Fruit fly (Drosophila melanogaster) whole organism, larva: ENCODE results near the gene spn-B.

ENCODE experiments used
- noc ChIP-seq: fragments of 200-800 bp; sonication (Bioruptor generic); optimal IDR thresholded peaks from 3 replicates; lab custom pipeline; 2019; ENCODE audit warnings: missing biosample characterization, mild to moderate bottlenecking, missing genetic modification characterization, moderate library complexity

Gene spn-B

DNA sequence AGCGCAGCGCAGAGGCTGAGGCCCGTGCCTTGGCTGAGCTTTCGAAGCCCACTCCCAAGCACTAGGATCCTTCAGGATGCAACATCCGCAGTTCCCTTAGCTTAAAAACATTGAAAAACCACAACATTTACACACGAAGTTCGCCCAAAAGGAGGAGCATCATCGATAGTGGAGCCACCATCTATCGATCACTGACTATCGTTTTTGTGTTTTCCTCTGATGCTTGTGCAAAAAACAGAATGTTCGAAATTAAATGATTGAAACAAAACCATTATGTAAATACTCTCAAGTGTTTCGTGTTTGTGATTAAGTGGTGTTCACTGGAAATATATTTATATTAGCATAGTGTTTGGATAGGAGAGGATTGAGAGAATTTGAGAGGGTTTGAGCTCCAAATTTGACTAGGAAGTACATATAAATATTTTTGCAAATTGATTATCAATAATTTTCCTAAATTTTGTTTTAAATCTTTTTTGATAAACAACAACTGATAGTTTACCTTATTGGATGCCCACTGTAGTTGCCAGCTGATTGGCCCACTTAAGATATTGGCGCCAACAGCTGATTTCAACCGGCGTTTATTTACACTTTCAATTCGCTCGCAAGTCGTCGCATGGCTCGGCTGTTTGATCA, at the start of gene spn-B:
Gene spn-B (plus strand): TSS at position 580 of the 633 bp plus-strand sequence.
- TF ChIP-seq noc (tag; lab: Kevin White, UChicago), result peak; percentile 85

DNA sequence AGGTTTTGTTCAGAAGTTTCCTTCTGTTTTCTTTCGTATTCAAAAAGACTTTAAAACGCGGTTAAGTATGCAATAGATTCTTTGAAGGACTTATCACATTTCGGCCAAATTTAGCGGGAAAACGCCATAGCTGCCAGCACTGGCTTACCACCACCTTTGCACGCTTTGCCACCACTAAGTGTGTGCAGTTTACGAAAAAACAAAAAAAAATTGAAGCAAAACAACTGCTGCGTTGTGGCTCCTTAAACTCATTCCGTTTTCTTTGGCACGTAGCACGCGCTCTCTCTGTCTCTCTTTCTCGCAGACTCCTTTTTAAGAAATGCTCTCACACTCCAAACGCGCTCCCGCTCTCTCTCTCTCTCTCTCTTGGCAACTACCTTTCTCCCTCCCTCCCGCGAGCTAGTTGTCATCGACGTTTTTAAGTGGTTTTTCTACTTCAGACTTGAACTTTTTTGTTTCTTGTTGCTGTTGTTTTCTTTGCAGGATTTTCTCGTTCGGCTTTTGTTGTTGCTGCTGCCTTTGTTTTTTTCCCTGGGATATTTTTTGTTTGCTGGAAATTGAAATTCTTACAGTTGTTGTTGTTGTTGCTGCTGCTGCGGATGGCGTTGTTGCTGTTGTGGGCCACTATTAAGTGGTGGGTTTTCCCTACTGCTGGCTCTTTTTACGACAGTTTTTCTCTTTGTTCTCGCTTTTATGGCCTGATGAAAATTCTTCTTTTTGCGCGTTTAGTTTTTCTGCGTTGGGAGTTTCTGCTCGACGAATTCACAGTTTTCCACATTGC, 49.1 kb upstream of the spn-B start:
- no peak for TF ChIP-seq noc (tag; lab: Kevin White, UChicago)

DNA sequence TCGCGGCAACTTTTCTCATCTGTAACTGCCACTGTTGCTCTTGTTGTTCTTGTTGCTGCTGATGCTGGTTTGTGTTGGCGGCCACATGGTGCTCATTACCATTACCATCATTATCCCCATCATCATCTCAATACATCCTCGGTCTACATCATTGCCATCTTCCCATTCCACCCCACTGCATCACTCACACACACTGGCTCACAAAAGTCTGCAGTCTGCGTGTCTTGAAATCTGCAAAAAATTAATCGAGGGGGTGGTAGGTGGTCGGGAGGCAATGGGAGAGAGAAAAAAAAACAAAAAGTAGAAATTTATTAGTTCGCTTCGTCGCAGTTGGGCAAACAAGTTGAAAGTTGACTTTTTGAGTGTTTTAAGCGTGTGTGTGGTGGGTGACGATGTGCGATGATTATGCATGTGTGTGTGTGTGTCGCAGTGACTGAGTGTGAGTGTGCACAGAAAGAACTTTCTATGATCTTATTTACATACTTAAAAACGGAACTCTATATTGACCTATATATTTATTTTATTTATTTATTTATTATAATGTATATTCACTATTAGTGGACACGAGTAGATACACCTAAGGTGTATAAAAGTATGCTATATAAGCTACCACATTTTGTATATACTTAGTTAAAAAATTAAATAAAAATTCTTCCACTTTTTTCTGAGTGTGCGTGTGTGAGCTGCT, 48.4 kb upstream of the spn-B start:
- no peak for TF ChIP-seq noc (tag; lab: Kevin White, UChicago)

DNA sequence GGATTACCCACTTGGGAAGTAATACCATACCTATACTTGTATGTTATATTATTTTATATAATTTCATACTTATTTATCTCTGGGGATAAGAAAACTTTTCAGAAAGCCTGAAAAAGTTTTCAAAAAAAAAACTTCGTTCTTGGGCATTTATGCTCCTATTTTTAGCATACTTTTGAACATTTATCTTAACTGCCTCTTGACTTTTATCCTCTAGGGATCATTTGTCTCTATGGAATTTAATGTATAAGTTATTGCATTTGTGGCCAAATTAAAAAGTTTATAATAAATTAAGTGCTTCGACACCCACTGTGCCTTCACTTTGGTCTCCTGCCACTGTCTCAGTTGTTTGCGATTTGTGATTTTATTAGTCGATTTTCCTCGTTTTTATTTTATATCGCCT, 47.5 kb upstream of the spn-B start:
- TF ChIP-seq noc (tag; lab: Kevin White, UChicago), result no peak

DNA sequence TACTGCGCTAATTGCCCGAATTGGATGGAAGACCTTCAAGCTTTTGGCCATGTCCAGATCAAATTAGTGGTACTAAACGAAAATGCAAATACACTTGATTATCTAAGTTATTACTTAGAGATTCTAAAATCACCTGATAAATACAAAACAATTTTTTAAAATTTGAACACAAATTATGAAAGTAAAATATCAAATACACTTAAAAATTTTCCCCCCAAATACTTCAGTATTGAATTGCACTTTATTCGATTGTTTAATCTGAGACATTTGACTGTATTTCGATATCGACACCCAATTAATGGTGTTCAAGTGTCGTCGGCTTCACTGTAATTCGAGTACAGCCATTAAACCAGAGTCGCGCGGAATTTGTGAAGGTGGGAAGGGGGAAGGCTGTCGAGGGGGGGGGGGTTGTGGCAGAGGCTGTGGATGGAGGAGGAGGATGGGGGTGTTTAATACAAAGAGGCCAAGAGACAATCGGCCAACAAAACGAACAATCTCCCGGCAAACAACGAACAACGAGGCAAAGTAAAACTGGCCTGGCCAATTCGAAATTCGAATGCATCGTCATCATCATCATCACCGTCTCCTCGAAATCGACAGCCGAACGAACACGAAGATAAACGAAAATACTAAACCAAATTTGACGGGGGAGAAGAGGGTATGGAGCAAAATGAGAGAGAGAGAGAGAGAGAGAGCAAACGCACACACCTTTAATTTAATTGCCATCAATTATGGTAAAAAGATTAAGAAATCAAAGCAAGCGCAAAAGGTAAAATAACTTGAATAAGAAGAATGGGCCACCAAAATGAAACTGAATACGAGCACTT, 45.4 kb upstream of the spn-B start:
- TF ChIP-seq noc (tag; lab: Kevin White, UChicago), result no peak

DNA sequence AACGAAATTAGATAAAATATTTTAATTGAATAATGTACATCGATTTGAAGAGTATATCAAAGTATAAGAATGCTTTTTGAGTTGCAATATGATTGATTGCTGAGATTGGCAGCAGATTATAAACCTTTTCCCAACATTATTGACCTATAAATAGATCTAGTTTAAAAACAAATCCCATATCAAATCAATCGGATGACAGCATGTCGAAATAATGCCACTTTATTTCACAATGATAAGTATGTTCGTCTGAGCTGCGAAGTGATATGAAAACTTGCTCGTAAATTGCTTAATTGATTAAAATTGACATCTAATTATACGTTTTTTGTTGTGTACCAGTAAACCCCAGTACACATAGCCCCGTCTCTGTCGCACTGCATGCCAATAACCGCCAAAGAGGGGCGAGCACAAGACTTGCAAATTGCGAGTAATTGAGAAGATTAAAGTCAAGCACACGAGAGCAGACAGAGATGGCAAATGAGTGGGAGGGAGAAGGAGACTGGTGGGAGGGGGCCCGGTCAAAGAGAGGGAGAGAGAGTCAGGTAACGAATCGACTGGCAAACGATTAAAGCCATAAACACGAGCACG, 44.7 kb upstream of the spn-B start:
- TF ChIP-seq noc (tag; lab: Kevin White, UChicago), result peak; percentile 24

DNA sequence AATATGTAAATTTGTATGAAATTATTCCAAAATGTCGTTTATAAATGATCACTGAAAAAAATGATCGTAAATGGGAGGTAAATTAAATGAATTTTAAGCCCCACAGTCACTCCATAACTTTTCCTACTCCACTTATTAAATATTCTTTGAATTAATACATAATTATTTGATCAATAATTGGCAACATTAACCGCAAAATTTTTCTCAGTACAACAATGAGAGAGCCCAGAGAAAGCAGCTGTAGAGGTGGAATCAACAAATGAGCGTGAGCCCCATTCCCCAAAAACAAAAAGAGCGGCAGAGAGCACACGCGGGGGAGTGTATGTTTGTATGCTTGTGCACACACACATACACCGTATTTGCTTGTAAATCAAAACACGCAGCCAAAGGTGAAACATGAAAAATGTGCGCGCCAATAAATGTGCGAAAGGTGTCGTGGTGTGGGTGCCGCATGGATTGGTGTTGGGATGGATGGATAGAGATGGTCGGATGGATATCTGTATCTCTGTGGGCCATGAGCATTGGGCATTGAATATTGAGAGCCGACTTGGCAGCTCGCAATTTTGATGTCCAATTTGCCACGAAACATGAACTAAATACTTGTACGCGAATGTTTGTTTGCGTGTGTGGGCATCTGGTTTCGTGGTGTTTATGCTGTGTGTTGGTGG, 44.0 kb upstream of the spn-B start:
- peak; percentile 99 for TF ChIP-seq noc (tag; lab: Kevin White, UChicago)

DNA sequence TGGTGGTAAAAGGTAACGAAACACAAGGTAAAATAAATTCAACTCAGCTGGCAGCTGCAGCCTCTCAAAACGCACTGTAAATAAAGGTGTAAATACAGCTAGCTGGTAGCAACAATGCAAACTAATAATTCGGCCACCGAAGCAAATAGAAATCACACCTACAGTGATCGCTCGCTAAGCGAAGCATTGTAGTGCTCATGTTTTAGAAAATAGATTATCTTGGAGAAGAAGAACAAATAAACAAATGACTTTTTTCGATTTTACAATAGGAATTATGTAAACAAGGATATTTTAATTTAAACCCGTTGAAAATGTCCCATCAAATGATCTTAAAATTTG, 43.5 kb upstream of the spn-B start:
- no peak for TF ChIP-seq noc (tag; lab: Kevin White, UChicago)

DNA sequence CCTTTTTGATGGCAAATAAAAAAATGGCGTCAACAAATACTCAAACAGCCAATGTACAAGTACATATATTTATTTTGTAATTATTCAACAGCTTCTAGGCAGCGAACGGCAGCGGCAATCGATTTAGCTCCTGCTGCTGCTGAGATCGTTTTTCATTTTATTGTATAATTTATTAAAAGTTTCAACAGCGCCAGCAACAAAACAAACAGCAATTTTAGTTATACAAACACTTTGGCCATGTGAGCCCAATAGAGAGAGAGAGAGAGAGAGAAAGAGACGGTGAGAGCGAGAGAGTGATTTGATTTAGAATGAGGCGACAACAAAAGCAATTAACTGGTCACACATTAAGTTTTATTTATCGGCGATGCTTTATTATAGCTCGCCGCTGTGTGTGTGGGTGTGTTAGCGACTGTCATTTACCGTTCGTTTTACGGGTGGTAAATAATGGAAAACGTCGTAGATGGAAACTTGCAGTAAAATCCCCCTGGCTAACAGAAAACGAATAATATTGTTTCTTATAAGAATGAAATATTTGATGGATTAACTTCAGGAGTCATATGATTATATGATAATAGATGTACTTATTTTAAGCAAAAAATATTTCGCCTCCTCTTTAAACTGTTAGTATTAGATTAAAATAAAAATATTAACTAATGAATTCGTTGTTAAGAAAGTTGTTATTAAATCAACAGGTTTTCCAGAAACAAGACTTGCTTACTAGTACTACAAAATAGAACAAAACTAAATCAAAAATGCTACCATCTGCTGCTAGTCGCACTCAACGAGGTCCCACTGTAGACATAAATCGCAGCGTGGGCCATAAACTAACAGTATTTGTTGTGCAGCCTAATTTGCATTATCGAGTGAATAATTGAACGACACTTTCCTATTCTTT, 42.5 kb upstream of the spn-B start:
- peak; percentile 56 for TF ChIP-seq noc (tag; lab: Kevin White, UChicago)

DNA sequence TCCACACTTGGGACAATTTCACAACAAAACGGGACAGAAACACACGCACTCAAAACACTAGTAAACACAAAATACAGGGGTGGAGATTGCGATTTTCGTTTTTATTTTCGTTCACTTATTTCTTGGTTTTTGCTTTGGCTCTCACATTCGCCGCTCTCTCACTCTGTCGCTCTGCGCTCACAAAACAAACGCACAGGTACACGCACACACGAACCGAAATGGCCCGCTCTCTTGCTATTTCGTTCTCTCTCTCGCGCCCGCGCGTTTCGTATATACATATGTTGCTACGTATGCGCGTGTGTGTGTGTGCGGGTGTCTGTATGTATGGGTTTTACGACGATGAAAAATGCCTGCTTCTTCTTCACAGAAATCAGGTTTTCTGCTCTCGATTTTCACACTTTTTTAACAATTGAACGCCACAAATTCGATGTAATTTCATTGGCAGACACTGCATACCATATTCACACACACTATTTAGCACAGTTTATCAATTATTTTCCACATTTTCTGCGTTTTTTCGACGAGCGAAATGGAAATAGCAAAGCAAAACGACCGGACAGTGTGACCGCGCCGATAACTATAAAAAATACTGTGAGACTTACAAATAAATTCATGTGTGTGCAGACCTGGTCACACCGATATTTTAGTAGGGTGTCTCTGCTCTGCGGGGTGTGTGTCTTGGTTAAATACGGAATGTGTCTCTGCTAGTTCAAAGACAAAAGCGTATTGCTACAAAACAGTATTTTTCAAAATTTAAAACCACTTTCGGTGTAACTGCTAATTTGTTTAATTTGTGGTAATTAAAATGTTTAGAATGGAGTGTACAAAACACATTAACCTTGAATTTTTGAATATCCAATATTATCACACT, 41.3 kb upstream of the spn-B start, which contains the start of gene trx:
Gene trx (minus strand): TSS at position 584 of the 871 bp plus-strand sequence.
- peak; percentile 5 for TF ChIP-seq noc (tag; lab: Kevin White, UChicago)

DNA sequence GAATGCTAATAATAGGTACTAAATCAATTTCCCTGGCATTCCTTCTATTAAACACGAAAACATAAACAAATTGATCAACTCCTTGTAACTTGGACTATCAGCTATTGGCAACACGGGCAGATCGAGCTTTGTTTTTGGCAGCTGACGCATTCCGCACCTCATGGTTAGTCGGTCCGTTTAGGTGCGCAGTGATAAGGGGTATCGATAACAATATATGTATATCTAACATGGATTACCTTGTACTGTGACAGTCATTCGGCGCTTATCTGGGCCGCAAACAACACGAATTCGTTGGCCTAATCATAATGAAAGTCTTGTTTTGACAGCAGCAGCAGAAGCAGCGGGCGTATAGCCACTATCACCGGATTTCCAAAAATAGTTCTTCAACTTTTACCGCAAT, 39.9 kb upstream of the spn-B start:
- TF ChIP-seq noc (tag; lab: Kevin White, UChicago), result no peak

DNA sequence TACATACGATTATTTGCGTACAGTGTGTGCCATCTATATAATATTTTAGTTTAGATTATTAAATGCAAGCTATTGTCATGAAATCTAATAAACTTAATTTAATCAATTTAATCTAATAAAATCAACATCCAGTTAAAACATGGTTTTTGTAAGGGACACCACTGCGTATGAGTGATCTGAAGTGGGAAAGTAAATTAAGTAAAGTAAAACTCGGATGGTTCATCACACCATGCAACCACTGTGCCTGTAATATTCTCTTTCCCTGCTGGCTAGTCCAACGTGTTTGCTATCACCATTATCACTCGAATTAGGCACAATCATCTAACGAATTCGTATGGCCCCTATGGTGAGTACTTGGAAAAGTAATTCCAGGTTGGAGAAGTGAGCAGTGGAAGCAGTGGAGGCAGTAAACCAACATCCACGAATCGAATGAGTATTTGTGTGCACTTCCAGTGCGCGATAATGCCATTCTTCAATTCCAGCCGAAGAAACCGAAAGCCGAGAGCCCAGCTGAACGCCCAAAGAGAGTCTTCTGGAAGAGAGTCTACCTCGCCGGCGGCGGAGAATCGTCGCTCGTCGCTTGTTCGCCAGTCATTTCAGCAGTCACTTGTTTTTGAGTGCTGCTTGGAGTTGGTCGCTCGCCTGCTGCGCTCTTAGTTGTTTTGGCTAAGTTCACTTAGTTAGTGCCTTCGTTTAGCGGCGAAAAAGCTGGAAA, 39.0 kb upstream of the spn-B start, which contains the start of gene red:
Gene red (plus strand): TSS at position 403 of the 715 bp plus-strand sequence.
- TF ChIP-seq noc (tag; lab: Kevin White, UChicago), result peak; percentile 94
